Worm (Caenorhabditis elegans): ENCODE measurements around the gene F14F9.5.

DNA sequence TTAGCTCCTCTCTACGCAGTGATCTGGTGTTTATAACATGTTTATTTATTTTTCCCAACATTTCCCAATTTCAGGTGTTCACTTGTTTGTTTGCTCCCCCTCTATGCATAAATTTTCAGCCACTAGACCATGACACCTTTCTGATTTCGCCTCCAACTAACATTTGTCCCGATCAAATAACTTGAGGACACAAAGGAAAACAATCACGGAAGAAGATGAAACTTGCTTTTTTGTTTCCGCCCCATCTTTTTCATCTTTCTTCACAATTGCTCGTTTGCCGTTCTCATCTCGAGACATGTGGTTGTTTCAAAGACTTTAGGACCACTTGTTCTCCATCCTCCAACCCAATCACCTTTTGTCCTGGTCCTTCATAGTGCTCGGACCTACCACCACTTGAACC, at the start of gene F14F9.5:
- TF ChIP-seq C17E4.6 (GFP tag; IDR thresholded peaks at IDR 0.05) (no peak), snpc-1.1 (tag; optimal IDR thresholded peaks at IDR 0.05; ENCODE audit: insufficient read depth) (no peak), nfyb-1 (GFP tag; IDR thresholded peaks at IDR 0.05) (no peak), nhr-120 (GFP tag; IDR thresholded peaks at IDR 0.05) (no peak), C06A6.2 (GFP tag; conservative IDR thresholded peaks at IDR 0.05) (no peak), lin-54 (GFP tag; optimal IDR thresholded peaks at IDR 0.05) (no peak)
